Fruit fly (Drosophila melanogaster) whole organism, pupa: ENCODE measurements around the gene CG5674.

Experiments
- CG10348 ChIP-seq: fragments of 200-800 bp; sonication (Bioruptor generic); IDR thresholded peaks from 2 replicates; pipeline ENCODE4 v1.3.6; 2022; ENCODE audit warnings: missing biosample characterization, missing genetic modification characterization
- CG12605 ChIP-seq: fragments of 200-800 bp; sonication (Bioruptor generic); IDR thresholded peaks from 2 replicates; pipeline ENCODE4 v1.3.6; 2022; ENCODE audit warnings: missing biosample characterization, missing genetic modification characterization
- CG13204 ChIP-seq: fragments of 200-800 bp; sonication (Bioruptor generic); optimal IDR thresholded peaks from 2 replicates; lab custom pipeline; 2018; ENCODE audit warnings: missing biosample characterization, mild to moderate bottlenecking, missing genetic modification characterization, moderate library complexity
- CG14655 ChIP-seq: fragments of 200-800 bp; sonication (Bioruptor generic); optimal IDR thresholded peaks from 3 replicates; lab custom pipeline; 2017; ENCODE audit warnings: mild to moderate bottlenecking, missing biosample characterization, missing genetic modification reagents, missing genetic modification characterization
- CG15710 ChIP-seq: fragments of 200-800 bp; sonication (Bioruptor generic); optimal IDR thresholded peaks from 2 replicates; lab custom pipeline; 2018; ENCODE audit warnings: missing biosample characterization, mild to moderate bottlenecking, missing genetic modification characterization, moderate library complexity
- CG17806 ChIP-seq: fragments of 200-800 bp; sonication (Bioruptor generic); optimal IDR thresholded peaks from 2 replicates; lab custom pipeline; 2018; ENCODE audit warnings: missing biosample characterization, mild to moderate bottlenecking, missing genetic modification characterization, moderate library complexity
- CG32121 ChIP-seq: fragments of 200-800 bp; sonication (Bioruptor generic); IDR thresholded peaks from 2 replicates; pipeline ENCODE4 v1.3.6; 2022; ENCODE audit warnings: missing biosample characterization, missing genetic modification characterization
- CG34367 ChIP-seq: fragments of 200-800 bp; sonication (Bioruptor generic); optimal IDR thresholded peaks from 2 replicates; lab custom pipeline; 2018; ENCODE audit warnings: missing biosample characterization, mild to moderate bottlenecking, missing genetic modification characterization
- CG4496 ChIP-seq: fragments of 200-800 bp; sonication (Bioruptor generic); IDR thresholded peaks from 3 replicates; pipeline ENCODE4 v1.3.6; 2022; ENCODE audit warnings: missing biosample characterization, missing genetic modification characterization
- CG8159 ChIP-seq: fragments of 200-800 bp; sonication (Bioruptor generic); optimal IDR thresholded peaks from 3 replicates; lab custom pipeline; 2018; ENCODE audit warnings: missing biosample characterization, mild to moderate bottlenecking, missing genetic modification characterization, moderate library complexity
- CG8301 ChIP-seq: fragments of 200-800 bp; sonication (Bioruptor generic); optimal IDR thresholded peaks from 2 replicates; lab custom pipeline; 2018; ENCODE audit warnings: missing biosample characterization, mild to moderate bottlenecking, missing genetic modification characterization
- CG9948 ChIP-seq: fragments of 200-800 bp; sonication (Bioruptor generic); optimal IDR thresholded peaks from 2 replicates; lab custom pipeline; 2018; ENCODE audit warnings: missing biosample characterization, mild to moderate bottlenecking, missing genetic modification characterization, moderate library complexity
- D1 ChIP-seq: fragments of 200-800 bp; sonication (Bioruptor generic); optimal IDR thresholded peaks from 2 replicates; lab custom pipeline; 2018; ENCODE audit warnings: missing biosample characterization, mild to moderate bottlenecking, missing genetic modification characterization, moderate library complexity
- EcR ChIP-seq: fragments of 200-800 bp; sonication (Bioruptor generic); optimal IDR thresholded peaks from 3 replicates; lab custom pipeline; 2019; ENCODE audit warnings: missing biosample characterization, missing genetic modification characterization, mild to moderate bottlenecking, moderate library complexity, missing genetic modification reagents
- Ets98B ChIP-seq: fragments of 200-800 bp; sonication (Bioruptor generic); IDR thresholded peaks from 2 replicates; pipeline ENCODE4 v1.3.6; 2022; ENCODE audit warnings: missing biosample characterization, missing genetic modification characterization
- Pif1A ChIP-seq: fragments of 200-800 bp; sonication (Bioruptor generic); optimal IDR thresholded peaks from 3 replicates; lab custom pipeline; 2016; ENCODE audit warnings: missing biosample characterization, missing genetic modification characterization
- Pif1B ChIP-seq: fragments of 200-800 bp; sonication (Bioruptor generic); optimal IDR thresholded peaks from 3 replicates; lab custom pipeline; 2016; ENCODE audit warnings: missing biosample characterization, missing genetic modification characterization
- Snoo ChIP-seq: fragments of 200-800 bp; sonication (Bioruptor generic); optimal IDR thresholded peaks from 3 replicates; lab custom pipeline; 2017; ENCODE audit warnings: missing biosample characterization, mild to moderate bottlenecking, missing genetic modification characterization, inconsistent platforms
- fd96Ca ChIP-seq: fragments of 200-800 bp; sonication (Bioruptor generic); IDR thresholded peaks from 3 replicates; pipeline ENCODE4 v1.3.6; 2022; ENCODE audit warnings: missing biosample characterization, missing genetic modification characterization
- gl ChIP-seq: fragments of 200-800 bp; sonication (Bioruptor generic); optimal IDR thresholded peaks from 2 replicates; lab custom pipeline; 2018; ENCODE audit warnings: missing biosample characterization, mild to moderate bottlenecking, missing genetic modification characterization
- rn ChIP-seq: fragments of 200-800 bp; sonication (Bioruptor generic); IDR thresholded peaks from 2 replicates; pipeline ENCODE4 v1.3.6; 2022; ENCODE audit warnings: missing biosample characterization, missing genetic modification characterization

Gene CG5674

DNA sequence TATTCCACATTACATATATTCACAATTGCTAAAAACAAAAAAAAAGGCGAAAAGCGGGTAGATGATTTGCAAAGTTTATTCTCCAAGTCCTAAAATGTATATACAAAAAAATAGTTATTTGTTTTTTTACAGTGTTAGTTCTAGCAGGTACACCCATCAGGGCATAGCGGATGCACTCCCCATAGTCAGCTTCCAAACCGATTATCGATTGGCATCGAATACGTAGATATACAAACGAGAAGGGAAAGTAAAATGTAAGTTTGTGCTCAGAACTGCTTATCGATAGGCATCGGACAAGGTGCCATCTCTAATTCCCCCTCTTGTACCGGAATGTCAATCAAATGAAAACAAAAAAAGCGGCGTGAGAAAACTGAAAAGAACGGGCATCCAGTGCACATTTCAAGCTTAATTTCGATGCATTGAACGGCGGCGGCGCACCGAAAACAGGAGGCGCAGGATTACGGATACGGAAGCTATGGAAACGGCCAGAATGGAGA lies at the start of gene CG5674:
TSS of gene CG5674 (plus strand) at position 309 of the 497 bp plus-strand sequence.
- TF ChIP-seq Snoo (tag; lab: Kevin White, UChicago) = no peak
- TF ChIP-seq Pif1B (GFP tag; lab: Kevin White, UChicago) = no peak
- TF ChIP-seq CG10348 (GFP tag; lab: Robert Waterston, UW) = no peak
- no peak for TF ChIP-seq CG9948 (tag; lab: Kevin White, UChicago)
- TF ChIP-seq rn (GFP tag; lab: Robert Waterston, UW) = 0 out of 2 replicates have a peak, but pooled peaks have one; percentile 16
- TF ChIP-seq CG13204 (GFP tag; lab: Kevin White, UChicago) = no peak
- TF ChIP-seq CG14655 (GFP tag; lab: Kevin White, UChicago) = no peak
- TF ChIP-seq gl = no peak
- TF ChIP-seq fd96Ca (GFP tag; lab: Robert Waterston, UW) = 0 out of 3 replicates have a peak, but pooled peaks have one; percentile 33
- TF ChIP-seq EcR = no peak
- TF ChIP-seq CG12605 (GFP tag; lab: Robert Waterston, UW) = peak; percentile 45; the same call in 1 of the 2 replicates
- peak; percentile 32; the same call in 1 of the 2 replicates for TF ChIP-seq Ets98B (GFP tag; lab: Robert Waterston, UW)
- TF ChIP-seq CG32121 = no peak; the same call in 1 of the 2 replicates
- peak; percentile 70 for TF ChIP-seq CG4496 (GFP tag; lab: Robert Waterston, UW)
- peak; percentile 3 for TF ChIP-seq CG8159 (tag; lab: Kevin White, UChicago)

DNA sequence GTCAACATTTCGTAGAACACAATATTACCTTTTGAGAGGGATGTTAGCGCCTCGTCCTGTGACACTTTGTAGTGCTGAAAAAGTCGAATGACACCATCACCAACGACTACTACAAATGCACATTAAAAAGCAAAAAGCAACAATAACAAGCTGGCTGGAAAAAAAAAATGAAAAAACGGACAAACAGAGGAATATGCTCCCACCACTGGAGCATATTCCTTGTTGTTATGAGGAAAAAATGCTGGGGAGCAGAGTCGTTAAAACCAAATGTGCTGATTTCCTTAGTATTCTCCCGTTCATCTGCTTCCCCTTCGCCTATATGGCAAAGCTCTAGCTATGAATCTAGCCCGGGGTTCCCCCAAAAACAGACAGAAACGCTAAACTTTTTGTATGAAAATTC lies 48.3 kb upstream of the CG5674 start, which contains the start of gene CG43271:
TSS of gene CG43271 (minus strand) at position 101 of the 400 bp plus-strand sequence.
- TF ChIP-seq fd96Ca (GFP tag; lab: Robert Waterston, UW) = no peak

DNA sequence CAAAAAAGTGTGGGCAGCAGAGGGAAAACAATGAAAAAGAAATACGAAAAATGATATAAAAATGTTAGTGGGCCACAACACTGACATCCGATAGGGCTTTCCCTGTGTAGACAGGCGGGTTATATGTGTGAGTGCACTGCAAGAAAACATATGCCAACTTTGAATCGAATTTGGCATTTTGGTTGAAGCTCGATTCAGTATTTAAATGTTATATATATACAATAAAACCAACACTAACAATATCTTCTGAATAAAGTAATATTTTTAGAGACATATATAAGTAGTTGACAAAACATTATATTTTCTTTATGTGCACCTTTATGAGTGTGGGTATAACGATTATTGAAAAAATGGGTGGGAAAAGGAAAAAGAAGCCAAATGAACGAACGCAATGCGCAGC lies 41.7 kb upstream of the CG5674 start:
- TF ChIP-seq CG34367 (no peak), fd96Ca (GFP tag; lab: Robert Waterston, UW) (no peak), CG8301 (no peak), CG4496 (GFP tag; lab: Robert Waterston, UW) (no peak), EcR (no peak), CG13204 (GFP tag; lab: Kevin White, UChicago) (no peak), gl (no peak), rn (GFP tag; lab: Robert Waterston, UW) (no peak), Pif1B (GFP tag; lab: Kevin White, UChicago) (no peak)

dm6 chr2L:17958306-17958705 lies 4.9 kb upstream of the CG5674 start:
- no peak for TF ChIP-seq CG14655 (GFP tag; lab: Kevin White, UChicago)
- no peak for TF ChIP-seq CG9948 (tag; lab: Kevin White, UChicago)
- TF ChIP-seq CG13204 (GFP tag; lab: Kevin White, UChicago) = no peak
- TF ChIP-seq Ets98B (GFP tag; lab: Robert Waterston, UW) = no peak
- no peak for TF ChIP-seq D1 (tag; lab: Kevin White, UChicago)
- no peak for TF ChIP-seq CG32121
- TF ChIP-seq rn (GFP tag; lab: Robert Waterston, UW) = no peak
- no peak for TF ChIP-seq CG15710 (tag; lab: Kevin White, UChicago)
- no peak for TF ChIP-seq Pif1A (GFP tag; lab: Kevin White, UChicago)
- TF ChIP-seq CG10348 (GFP tag; lab: Robert Waterston, UW) = no peak
- TF ChIP-seq fd96Ca (GFP tag; lab: Robert Waterston, UW) = no peak
- TF ChIP-seq Snoo (tag; lab: Kevin White, UChicago) = no peak
- no peak for TF ChIP-seq CG4496 (GFP tag; lab: Robert Waterston, UW)
- TF ChIP-seq CG8301 = no peak
- no peak for TF ChIP-seq EcR
- no peak for TF ChIP-seq Pif1B (GFP tag; lab: Kevin White, UChicago)
- TF ChIP-seq CG34367 = no peak
- TF ChIP-seq CG8159 (tag; lab: Kevin White, UChicago) = no peak
- TF ChIP-seq CG17806 (tag; lab: Kevin White, UChicago) = no peak

DNA sequence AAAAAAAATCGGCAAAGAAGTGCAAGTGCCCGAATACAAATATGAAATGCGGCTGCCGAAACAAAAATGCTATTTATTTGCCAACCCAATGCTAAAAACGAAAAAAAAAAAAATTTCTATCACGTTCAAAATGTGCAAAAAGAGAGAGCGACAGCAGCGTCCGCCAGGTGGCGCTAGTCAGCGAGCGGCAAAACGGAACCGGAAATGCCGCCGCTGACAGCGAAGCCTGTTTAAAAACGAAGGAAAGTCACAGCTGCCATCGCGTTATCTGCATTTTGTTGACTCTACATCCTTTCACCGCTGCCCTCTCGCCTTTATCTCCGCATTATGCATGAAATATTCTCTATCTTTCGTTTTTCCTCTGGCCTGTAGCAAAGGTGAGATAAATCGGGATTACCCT lies 3.0 kb upstream of the CG5674 start:
- TF ChIP-seq CG15710 (tag; lab: Kevin White, UChicago) (no peak), fd96Ca (GFP tag; lab: Robert Waterston, UW) (no peak), Pif1A (GFP tag; lab: Kevin White, UChicago) (no peak), Pif1B (GFP tag; lab: Kevin White, UChicago) (no peak), CG8159 (tag; lab: Kevin White, UChicago) (no peak), gl (no peak), EcR (no peak), Ets98B (GFP tag; lab: Robert Waterston, UW) (no peak), CG4496 (GFP tag; lab: Robert Waterston, UW) (no peak), Snoo (tag; lab: Kevin White, UChicago) (no peak), CG14655 (GFP tag; lab: Kevin White, UChicago) (no peak), CG17806 (tag; lab: Kevin White, UChicago) (no peak), CG8301 (no peak), CG12605 (GFP tag; lab: Robert Waterston, UW) (no peak), CG32121 (no peak), CG13204 (GFP tag; lab: Kevin White, UChicago) (no peak), CG34367 (no peak)
- TF ChIP-seq, all 21 proteins: peak for 0

- TF ChIP-seq CG4496 (GFP tag; lab: Robert Waterston, UW) = no peak
- no peak for TF ChIP-seq rn (GFP tag; lab: Robert Waterston, UW)
- no peak for TF ChIP-seq CG14655 (GFP tag; lab: Kevin White, UChicago)
- TF ChIP-seq CG15710 (tag; lab: Kevin White, UChicago) = no peak
- TF ChIP-seq fd96Ca (GFP tag; lab: Robert Waterston, UW) = no peak
- TF ChIP-seq CG32121 = no peak
- TF ChIP-seq D1 (tag; lab: Kevin White, UChicago) = no peak
- TF ChIP-seq CG12605 (GFP tag; lab: Robert Waterston, UW) = no peak
- TF ChIP-seq CG9948 (tag; lab: Kevin White, UChicago) = no peak
- no peak for TF ChIP-seq CG8159 (tag; lab: Kevin White, UChicago)
- TF ChIP-seq Ets98B (GFP tag; lab: Robert Waterston, UW) = no peak
- TF ChIP-seq CG8301 = no peak
- TF ChIP-seq EcR = no peak
These were observed 531 bp downstream of the CG5674 start for dm6 chr2L:17963710-17964109.
